Fruit fly (Drosophila melanogaster): ENCODE data around the gene Or67b.

DNA sequence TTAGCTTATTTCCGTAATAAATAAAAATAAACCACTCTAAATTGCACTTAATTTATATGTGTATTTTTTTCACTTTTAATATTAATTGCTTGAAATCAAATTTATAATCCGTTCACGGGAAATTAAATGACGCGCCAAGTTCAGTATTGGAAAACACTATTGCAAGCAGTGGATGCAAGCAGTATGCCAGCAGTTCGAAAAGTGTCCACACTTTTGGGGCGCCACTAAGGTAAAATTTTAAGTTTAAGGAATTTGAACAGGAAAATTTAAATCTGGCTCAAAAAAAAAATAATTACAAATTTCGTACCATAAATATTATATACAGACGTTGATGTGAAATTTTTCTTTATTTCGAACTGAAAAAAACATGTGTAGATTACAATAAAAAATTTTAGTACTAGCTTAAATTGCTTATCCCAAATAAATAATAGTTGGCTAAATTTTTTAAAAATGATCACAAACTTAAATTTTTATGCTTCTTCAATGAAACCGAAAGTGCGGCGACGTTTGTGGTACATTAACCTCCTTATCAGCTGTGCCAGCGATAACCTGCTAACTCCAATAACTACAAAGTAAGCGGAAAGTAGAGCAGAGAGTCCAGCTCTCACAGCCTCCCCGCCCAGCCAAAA, 14.9 kb downstream of the Or67b start:
- TF ChIP-seq psq (optimal IDR thresholded peaks at IDR 0.05) (no peak), Myc (optimal IDR thresholded peaks at IDR 0.05) (no peak), insv (optimal IDR thresholded peaks at IDR 0.05) (no peak)

Measured in Kc167 (cell line).